Fruit fly (Drosophila melanogaster) whole organism, wandering third instar larva: ENCODE results near the gene CG42814.

ENCODE experiments used
- Dfd ChIP-seq: fragments of >200 bp; optimal IDR thresholded peaks from 2 replicates; lab custom pipeline; 2017; ENCODE audit warnings: missing biosample characterization, missing genetic modification characterization
- Dif ChIP-seq: fragments of 200-275, 200-300 bp; sonication (Bioruptor generic); optimal IDR thresholded peaks from 2 replicates; lab custom pipeline; 2018; ENCODE audit warnings: missing biosample characterization, missing genetic modification characterization; ENCODE audit not compliant: partially characterized antibody
- N ChIP-seq: fragments of >200 bp; optimal IDR thresholded peaks from 2 replicates; lab custom pipeline; 2018; ENCODE audit warnings: missing biosample characterization, missing external identifiers, missing genetic modification characterization
- dl ChIP-seq, 2 experiments: fragments of 175-275, 200-275 bp in 1 of 2; fragments of 200-275 bp in 1 of 2; sonication (Bioruptor generic); optimal IDR thresholded peaks; lab custom pipeline; 2018; ENCODE audit warnings: mild to moderate bottlenecking in 2 of 2, missing biosample characterization in 2 of 2, missing genetic modification characterization in 2 of 2, moderate library complexity in 2 of 2; ENCODE audit not compliant: partially characterized antibody in 2 of 2, insufficient read depth in 1 of 2
- h ChIP-seq: fragments of 200-800 bp; sonication (Bioruptor generic); optimal IDR thresholded peaks from 3 replicates; lab custom pipeline; 2016; ENCODE audit warnings: missing biosample characterization, mild to moderate bottlenecking, missing genetic modification characterization
- lola ChIP-seq: fragments of >200 bp; optimal IDR thresholded peaks from 2 replicates; lab custom pipeline; 2017; ENCODE audit warnings: missing biosample characterization, missing genetic modification characterization
- pan ChIP-seq: fragments of >200 bp; optimal IDR thresholded peaks from 2 replicates; lab custom pipeline; 2017
- psq ChIP-seq: fragments of 200-800 bp; sonication (Bioruptor generic); optimal IDR thresholded peaks from 3 replicates; lab custom pipeline; 2017; ENCODE audit warnings: missing biosample characterization, mild to moderate bottlenecking, missing genetic modification characterization, moderate library complexity

dm6 chr3R:27265330-27265729 lies 36.1 kb upstream of the CG42814 start, which contains the start of the genes CG14262 and CG14260:
- TF ChIP-seq N (GFP tag; lab: Kevin White, UChicago) (no peak), h (no peak), Dif (GFP tag; lab: Kevin White, UChicago) (no peak), pan (lab: Kevin White, UChicago) (no peak), Dfd (GFP tag; lab: Kevin White, UChicago) (no peak), dl (GFP tag; optimal IDR thresholded peaks at IDR 0.05; lab: Kevin White, UChicago; ENCODE audit: insufficient read depth in 1 of 2, partially characterized antibody in 2 of 2) (no peak), lola (GFP tag; lab: Kevin White, UChicago) (no peak), psq (no peak)
